Worm (Caenorhabditis elegans) whole organism, young adult: ENCODE measurements around the gene fbxb-50.

Source experiments
- F10E7.11 ChIP-seq: sonication (generic microtip); optimal IDR thresholded peaks from 2 replicates; lab custom pipeline; 2017; ENCODE audit warnings: mild to moderate bottlenecking, missing genetic modification characterization, moderate library complexity, missing compliant biosample characterization
- F52B5.7 ChIP-seq: sonication (generic microtip); optimal IDR thresholded peaks from 2 replicates; lab custom pipeline; 2016; ENCODE audit warnings: mild to moderate bottlenecking, missing genetic modification characterization, missing compliant biosample characterization
- ceh-91 ChIP-seq: fragments of 200-800 bp; sonication (Bioruptor generic); IDR thresholded peaks from 2 replicates; pipeline ENCODE4 v1.3.6; 2022; ENCODE audit warnings: missing genetic modification reagents, missing genetic modification characterization, missing compliant biosample characterization
- madf-3 ChIP-seq: fragments of 200-800 bp; sonication (Bioruptor generic); IDR thresholded peaks from 2 replicates; pipeline ENCODE4 v1.3.6; 2022; ENCODE audit warnings: missing genetic modification reagents, missing genetic modification characterization, missing compliant biosample characterization
- ztf-6 ChIP-seq: fragments of 200-800 bp; sonication (Bioruptor generic); IDR thresholded peaks from 2 replicates; pipeline ENCODE4 v1.3.6; 2022; ENCODE audit warnings: missing genetic modification reagents, missing genetic modification characterization, missing compliant biosample characterization

- TF ChIP-seq ceh-91 (GFP tag; lab: Robert Waterston, UW), result no peak
- TF ChIP-seq F10E7.11 (tag; lab: Kevin White, UChicago), result no peak
- no peak for TF ChIP-seq F52B5.7 (tag; lab: Kevin White, UChicago)
- no peak for TF ChIP-seq madf-3 (GFP tag; lab: Robert Waterston, UW)
- TF ChIP-seq ztf-6 (GFP tag; lab: Robert Waterston, UW), result no peak
Measured at ce11 chrII:1567646-1568045, 11.4 kb downstream of the fbxb-50 start, which contains the start of gene K05F6.8.
